Worm (Caenorhabditis elegans) whole organism, L2 larva: ENCODE measurements around the gene pis-1.
"Not testable (repeated sequence)": the region's sequence is repeated elsewhere in the genome, so short reads cannot be mapped to it uniquely, and the experiment has no call there.

Experiments
- C34F6.9 ChIP-seq: fragments of 150-350 bp; optimal IDR thresholded peaks from 2 replicates; lab custom pipeline; 2014; ENCODE audit warnings: missing biosample characterization, missing genetic modification characterization
- ZK546.5 ChIP-seq: sonication (generic microtip); optimal IDR thresholded peaks from 2 replicates; lab custom pipeline; 2017; ENCODE audit warnings: missing biosample characterization, missing genetic modification characterization
- alr-1 ChIP-seq: fragments of 150-350 bp; optimal IDR thresholded peaks from 2 replicates; lab custom pipeline; 2014; ENCODE audit warnings: missing biosample characterization, missing genetic modification characterization
- aly-2 ChIP-seq: fragments of 150-350 bp; optimal IDR thresholded peaks from 2 replicates; lab custom pipeline; 2014; ENCODE audit warnings: missing biosample characterization, missing genetic modification characterization
- ama-1 ChIP-seq: fragments of 150-350 bp; optimal IDR thresholded peaks from 2 replicates; lab custom pipeline; 2018; ENCODE audit warnings: inconsistent platforms
- blmp-1 ChIP-seq: sonication (generic microtip); optimal IDR thresholded peaks from 2 replicates; lab custom pipeline; 2017; ENCODE audit warnings: missing genetic modification characterization, mild to moderate bottlenecking, missing compliant biosample characterization, antibody characterized with exemption, moderate library complexity; ENCODE audit not compliant: insufficient read depth
- ceh-16 ChIP-seq: fragments of 150-350 bp; optimal IDR thresholded peaks from 2 replicates; lab custom pipeline; 2014; ENCODE audit warnings: missing biosample characterization, missing genetic modification characterization
- ceh-82 ChIP-seq: fragments of 150-350 bp; optimal IDR thresholded peaks from 2 replicates; lab custom pipeline; 2014; ENCODE audit warnings: missing biosample characterization, missing genetic modification characterization
- crh-2 ChIP-seq: sonication (generic microtip); optimal IDR thresholded peaks from 2 replicates; lab custom pipeline; 2017; ENCODE audit warnings: missing biosample characterization, missing genetic modification characterization
- egl-27 ChIP-seq: sonication (generic microtip); optimal IDR thresholded peaks from 3 replicates; lab custom pipeline; 2017; ENCODE audit warnings: missing biosample characterization, missing genetic modification reagents, missing genetic modification characterization
- elt-1 ChIP-seq: fragments of 150-350 bp; optimal IDR thresholded peaks from 2 replicates; lab custom pipeline; 2014; ENCODE audit warnings: missing biosample characterization, missing genetic modification characterization
- elt-3 ChIP-seq: sonication (generic microtip); optimal IDR thresholded peaks from 2 replicates; lab custom pipeline; 2017; ENCODE audit warnings: missing biosample characterization, missing genetic modification characterization
- fos-1 ChIP-seq: fragments of 150-350 bp; optimal IDR thresholded peaks from 2 replicates; lab custom pipeline; 2014; ENCODE audit warnings: missing biosample characterization, missing genetic modification characterization
- gmeb-1 ChIP-seq: fragments of 150-350 bp; optimal IDR thresholded peaks from 2 replicates; lab custom pipeline; 2014; ENCODE audit warnings: missing biosample characterization, missing genetic modification characterization
- lin-11 ChIP-seq: fragments of 150-350 bp; sonication (generic microtip); optimal IDR thresholded peaks from 2 replicates; lab custom pipeline; 2014; ENCODE audit warnings: missing biosample characterization, missing genetic modification characterization, inconsistent platforms, mixed read lengths
- lin-39 ChIP-seq: fragments of 150-350 bp; optimal IDR thresholded peaks from 2 replicates; lab custom pipeline; 2014; ENCODE audit warnings: missing biosample characterization, missing genetic modification reagents, missing genetic modification characterization
- lsy-2 ChIP-seq, 2 experiments: fragments of 150-350 bp in 1 of 2; sonication (generic microtip) in 1 of 2; optimal IDR thresholded peaks; 2 replicates each; lab custom pipeline; 2014 to 2017; ENCODE audit warnings: missing biosample characterization in 2 of 2, missing genetic modification characterization in 2 of 2
- mbf-1 ChIP-seq: sonication (generic microtip); optimal IDR thresholded peaks from 2 replicates; lab custom pipeline; 2017; ENCODE audit warnings: missing biosample characterization, missing genetic modification characterization
- mdl-1 ChIP-seq, 2 experiments: fragments of 150-350 bp in 1 of 2; sonication (generic microtip) in 1 of 2; optimal IDR thresholded peaks; 2 replicates each; lab custom pipeline; 2017; ENCODE audit warnings: missing biosample characterization in 2 of 2, missing genetic modification characterization in 2 of 2
- nhr-10 ChIP-seq: sonication (generic microtip); optimal IDR thresholded peaks from 2 replicates; lab custom pipeline; 2017; ENCODE audit warnings: missing biosample characterization, missing genetic modification characterization
- nhr-12 ChIP-seq: fragments of 150-350 bp; optimal IDR thresholded peaks from 2 replicates; lab custom pipeline; 2014; ENCODE audit warnings: missing biosample characterization, missing genetic modification characterization
- nhr-129 ChIP-seq: fragments of 150-350 bp; optimal IDR thresholded peaks from 2 replicates; lab custom pipeline; 2014; ENCODE audit warnings: missing biosample characterization, missing genetic modification characterization
- nhr-21 ChIP-seq: fragments of 150-350 bp; optimal IDR thresholded peaks from 2 replicates; lab custom pipeline; 2014; ENCODE audit warnings: missing biosample characterization, missing genetic modification characterization
- nhr-237 ChIP-seq: fragments of 150-350 bp; optimal IDR thresholded peaks from 2 replicates; lab custom pipeline; 2014; ENCODE audit warnings: missing biosample characterization, missing genetic modification characterization
- nhr-25 ChIP-seq: fragments of 150-350 bp; sonication (generic microtip); optimal IDR thresholded peaks from 3 replicates; lab custom pipeline; 2014; ENCODE audit warnings: missing biosample characterization, missing genetic modification characterization
- nhr-6 ChIP-seq: fragments of 150-350 bp; optimal IDR thresholded peaks from 2 replicates; lab custom pipeline; 2014; ENCODE audit warnings: missing biosample characterization, missing genetic modification characterization
- nhr-77 ChIP-seq: fragments of 150-350 bp; optimal IDR thresholded peaks from 2 replicates; lab custom pipeline; 2014; ENCODE audit warnings: missing biosample characterization, missing genetic modification characterization
- skn-1 ChIP-seq: sonication (generic microtip); optimal IDR thresholded peaks from 2 replicates; lab custom pipeline; 2017; ENCODE audit warnings: missing biosample characterization, missing genetic modification characterization
- sma-3 ChIP-seq: sonication (generic microtip); optimal IDR thresholded peaks from 2 replicates; lab custom pipeline; 2016; ENCODE audit warnings: missing genetic modification reagents, missing genetic modification characterization, missing compliant biosample characterization
- unc-39 ChIP-seq: fragments of 150-350 bp; optimal IDR thresholded peaks from 2 replicates; lab custom pipeline; 2014; ENCODE audit warnings: missing biosample characterization, missing genetic modification characterization
- unc-55 ChIP-seq: fragments of 150-350 bp; sonication (generic microtip); optimal IDR thresholded peaks from 3 replicates; lab custom pipeline; 2014; ENCODE audit warnings: missing biosample characterization, missing genetic modification reagents, missing genetic modification characterization
- unc-62 ChIP-seq: fragments of 150-350 bp; optimal IDR thresholded peaks from 2 replicates; lab custom pipeline; 2014; ENCODE audit warnings: missing biosample characterization, missing genetic modification reagents, missing genetic modification characterization
- zag-1 ChIP-seq: fragments of 150-350 bp; optimal IDR thresholded peaks from 2 replicates; lab custom pipeline; 2014; ENCODE audit warnings: missing biosample characterization, missing genetic modification characterization
- ztf-1 ChIP-seq: fragments of 200-800 bp; sonication (Bioruptor generic); conservative IDR thresholded peaks from 2 replicates; pipeline ENCODE4 v1.3.6; 2022; ENCODE audit warnings: missing genetic modification characterization, missing compliant biosample characterization
- ztf-11 ChIP-seq: sonication (generic microtip); optimal IDR thresholded peaks from 2 replicates; lab custom pipeline; 2017; ENCODE audit warnings: missing biosample characterization, missing genetic modification characterization

pis-1 gene

DNA sequence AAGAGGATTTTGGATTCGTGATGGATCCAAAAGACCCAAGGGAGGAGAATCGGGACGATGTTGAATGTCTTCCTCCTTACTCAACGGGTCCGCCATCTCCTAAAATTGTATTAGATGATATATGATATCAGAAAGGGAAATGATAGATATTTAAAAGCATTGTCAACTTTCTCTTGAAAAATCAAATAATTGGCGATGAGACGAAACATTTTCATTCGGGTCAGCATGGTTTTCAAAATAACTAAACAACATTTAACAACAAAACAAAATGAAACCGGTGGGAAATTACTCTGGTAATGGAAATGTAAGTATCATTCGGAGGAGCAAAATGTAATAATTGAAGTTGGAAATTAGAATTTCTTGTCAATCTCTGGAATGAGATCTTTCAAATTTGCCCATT, at the start of gene pis-1:
pis-1 (minus strand) TSS at position 101 of the 400 bp plus-strand sequence.
- TF ChIP-seq zag-1 (tag; lab: Kevin White, UChicago) (no peak), C34F6.9 (tag; lab: Kevin White, UChicago) (no peak), mbf-1 (no peak), nhr-12 (no peak), lin-39 (no peak), nhr-237 (tag; lab: Kevin White, UChicago) (no peak), alr-1 (tag; lab: Kevin White, UChicago) (no peak), egl-27 (tag; lab: Kevin White, UChicago) (no peak), ceh-16 (no peak), unc-62 (GFP tag; lab: Kevin White, UChicago) (no peak)

DNA sequence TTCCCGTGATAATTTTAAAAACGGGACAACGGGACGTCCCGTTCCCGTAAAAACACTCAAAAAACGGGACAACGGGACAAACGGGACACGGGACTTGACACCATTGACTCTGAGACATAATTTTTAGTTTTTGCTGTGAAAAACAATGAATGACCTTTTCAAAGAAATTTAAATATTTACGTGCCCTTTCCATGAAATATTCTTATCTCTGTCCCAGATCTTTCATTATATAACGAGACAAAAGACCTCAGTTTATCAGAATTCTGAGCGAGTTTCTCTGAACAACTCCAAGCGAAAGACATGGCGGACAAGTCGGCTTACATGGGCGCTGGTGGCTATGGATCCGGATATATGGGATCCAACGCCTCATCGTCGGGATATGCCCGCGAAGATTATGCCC, 47.4 kb upstream of the pis-1 start, which contains the start of gene nspd-2:
nspd-2 (plus strand) TSS at position 301 of the 400 bp plus-strand sequence.
- TF ChIP-seq mbf-1 (no peak), ceh-82 (no peak), nhr-10 (tag; lab: Kevin White, UChicago) (no peak), aly-2 (tag; lab: Kevin White, UChicago) (no peak), skn-1 (tag; lab: Kevin White, UChicago) (no peak), blmp-1 (tag; lab: Kevin White, UChicago) (no peak), lsy-2 (tag; optimal IDR thresholded peaks at IDR 0.05; lab: Kevin White, UChicago) (no peak), mdl-1 (tag; optimal IDR thresholded peaks at IDR 0.05; lab: Kevin White, UChicago) (no peak), nhr-12 (no peak), ztf-11 (tag; lab: Kevin White, UChicago) (no peak), unc-55 (GFP tag; lab: Kevin White, UChicago) (no peak), ZK546.5 (no peak), crh-2 (tag; lab: Kevin White, UChicago) (no peak), nhr-129 (tag; lab: Kevin White, UChicago) (no peak)

DNA sequence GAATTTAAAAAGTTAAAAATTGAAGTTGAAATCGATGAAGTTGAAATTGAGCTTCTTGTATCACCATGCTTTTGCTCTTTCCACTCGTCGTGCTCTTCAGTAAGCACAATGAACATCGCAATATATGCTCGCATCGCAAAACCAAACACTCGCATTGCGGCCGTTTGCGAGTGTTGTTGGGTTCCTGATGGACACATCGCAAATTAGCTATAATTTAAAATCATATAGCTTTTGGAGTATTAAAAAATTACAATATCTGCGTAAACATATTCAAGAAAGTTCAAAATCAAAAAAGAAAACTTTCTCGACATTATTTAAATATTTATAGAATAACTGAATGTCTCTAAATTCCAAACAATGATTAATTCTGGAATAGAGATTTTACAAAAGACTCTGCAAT, 45.7 kb upstream of the pis-1 start, which contains the start of gene K07F5.17:
K07F5.17 (plus strand) TSS at position 301 of the 400 bp plus-strand sequence.
- no peak for TF ChIP-seq blmp-1 (tag; lab: Kevin White, UChicago)
- TF ChIP-seq elt-1 (tag; lab: Kevin White, UChicago): no peak
- TF ChIP-seq ama-1: no peak
- no peak for TF ChIP-seq zag-1 (tag; lab: Kevin White, UChicago)
- TF ChIP-seq nhr-25: no peak
- no peak for TF ChIP-seq nhr-237 (tag; lab: Kevin White, UChicago)
- no peak for TF ChIP-seq ztf-1
- TF ChIP-seq nhr-129 (tag; lab: Kevin White, UChicago): no peak
- no peak for TF ChIP-seq lin-11 (tag; lab: Kevin White, UChicago)
- TF ChIP-seq unc-39: no peak
- TF ChIP-seq nhr-21 (tag; lab: Kevin White, UChicago): no peak

DNA sequence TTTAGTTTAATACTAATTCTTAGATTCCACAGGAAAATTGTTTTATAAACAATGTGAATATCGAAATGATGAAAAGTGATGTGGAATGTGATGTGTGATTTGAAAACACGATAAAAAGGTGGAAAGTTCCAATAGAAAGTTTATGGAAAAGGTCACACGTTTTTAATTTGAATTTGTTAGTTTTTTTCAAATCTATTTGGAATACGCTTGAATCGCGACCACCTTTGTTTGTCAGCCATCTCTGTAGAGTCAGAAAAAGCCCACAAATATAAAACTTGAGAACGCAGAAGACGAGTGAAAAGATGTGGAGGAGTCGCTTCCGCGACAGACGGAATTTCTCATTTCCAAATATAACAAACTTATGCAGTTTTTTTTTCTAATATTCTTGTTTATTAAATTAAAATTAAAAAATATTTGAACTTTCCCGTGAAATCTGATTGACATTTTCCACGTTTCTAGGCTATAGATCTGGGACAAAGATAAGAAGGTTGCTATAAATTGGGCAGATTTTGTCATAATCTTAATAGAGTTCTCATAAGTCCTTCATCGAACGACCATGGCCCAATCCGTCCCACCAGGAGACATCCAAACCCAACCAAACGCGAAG, 44.7 kb upstream of the pis-1 start, which contains the start of the genes kin-24 and msp-56:
kin-24 (minus strand) TSS at position 101 of the 607 bp plus-strand sequence.
msp-56 (plus strand) TSS at position 557 of the 607 bp plus-strand sequence.
- TF ChIP-seq ZK546.5 (no peak), nhr-10 (tag; lab: Kevin White, UChicago) (no peak), elt-3 (no peak), nhr-6 (tag; lab: Kevin White, UChicago) (no peak), nhr-237 (tag; lab: Kevin White, UChicago) (no peak), crh-2 (tag; lab: Kevin White, UChicago) (no peak), ama-1 (no peak), fos-1 (tag; lab: Kevin White, UChicago) (no peak), nhr-21 (tag; lab: Kevin White, UChicago) (no peak), nhr-77 (tag; lab: Kevin White, UChicago) (no peak), nhr-129 (tag; lab: Kevin White, UChicago) (no peak), gmeb-1 (tag; lab: Kevin White, UChicago) (no peak), sma-3 (no peak), nhr-12 (no peak), lsy-2 (tag; optimal IDR thresholded peaks at IDR 0.05; lab: Kevin White, UChicago) (no peak)

DNA sequence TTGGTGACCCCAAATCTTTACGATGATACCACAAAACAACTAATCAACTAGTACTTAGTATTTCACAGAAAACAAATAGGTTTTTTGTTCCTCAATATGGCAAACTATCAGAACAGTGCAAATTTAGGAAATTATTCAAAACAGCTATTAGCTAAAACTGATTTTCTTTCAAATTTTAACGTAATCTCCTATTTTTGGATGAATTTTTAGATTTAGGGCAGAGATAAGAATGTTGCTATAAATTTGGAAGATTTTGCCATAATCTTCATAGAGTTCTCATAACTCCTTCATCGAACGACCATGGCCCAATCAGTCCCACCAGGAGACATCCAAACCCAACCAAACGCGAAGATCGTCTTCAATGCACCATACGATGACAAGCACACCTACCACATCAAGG, 41.0 kb upstream of the pis-1 start, which contains the start of gene msp-10:
msp-10 (plus strand) TSS at position 301 of the 400 bp plus-strand sequence.
- not testable (repeated sequence) for TF ChIP-seq unc-62 (GFP tag; lab: Kevin White, UChicago); crh-2 (tag; lab: Kevin White, UChicago); ceh-82
